Worm (Caenorhabditis elegans): ENCODE data around the gene M02B7.2.

Gene M02B7.2

DNA sequence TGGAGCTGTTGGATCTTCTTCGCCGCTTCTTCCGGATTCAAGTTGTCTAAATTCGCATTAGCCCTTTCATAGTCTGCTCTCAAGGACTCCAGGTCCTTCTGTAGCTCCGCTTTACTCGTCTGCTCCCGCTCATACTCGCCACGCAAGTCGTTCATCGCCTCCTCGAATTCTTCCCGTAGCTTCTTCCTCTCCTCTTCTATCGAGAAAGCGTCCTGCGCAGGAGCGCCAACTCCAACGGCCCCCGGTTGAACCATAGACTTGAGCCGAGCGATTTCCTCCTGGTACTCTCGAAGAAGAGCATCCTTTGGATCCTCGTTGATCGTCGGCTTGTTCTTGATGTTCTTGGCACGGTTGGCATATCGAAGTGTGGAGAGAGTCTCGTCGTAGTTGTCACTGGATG lies 5.9 kb upstream of the M02B7.2 start:
- TF ChIP-seq nhr-43 (tag; optimal IDR thresholded peaks at IDR 0.05; ENCODE audit: poor library complexity, severe bottlenecking) (no peak), mdl-1 (tag; optimal IDR thresholded peaks at IDR 0.05) (no peak), egl-5 (tag; optimal IDR thresholded peaks at IDR 0.05) (no peak), hmg-11 (tag; optimal IDR thresholded peaks at IDR 0.05) (no peak), ama-1 (optimal IDR thresholded peaks at IDR 0.05) (no peak), zag-1 (tag; optimal IDR thresholded peaks at IDR 0.05) (no peak), tbx-2 (tag; optimal IDR thresholded peaks at IDR 0.05) (no peak), lin-15B (tag; optimal IDR thresholded peaks at IDR 0.05) (no peak), sea-2 (GFP tag; optimal IDR thresholded peaks at IDR 0.05) (no peak), nhr-76 (tag; optimal IDR thresholded peaks at IDR 0.05) (no peak), lin-39 (tag; optimal IDR thresholded peaks at IDR 0.05) (no peak), nhr-12 (tag; optimal IDR thresholded peaks at IDR 0.05) (no peak)

ce11 chrIV:3800952-3801351 lies 2.4 kb upstream of the M02B7.2 start, which contains the start of gene osm-3:
osm-3 (minus strand) TSS chrIV:3801052.
- no peak for TF ChIP-seq ceh-16 (tag; optimal IDR thresholded peaks at IDR 0.05)

DNA sequence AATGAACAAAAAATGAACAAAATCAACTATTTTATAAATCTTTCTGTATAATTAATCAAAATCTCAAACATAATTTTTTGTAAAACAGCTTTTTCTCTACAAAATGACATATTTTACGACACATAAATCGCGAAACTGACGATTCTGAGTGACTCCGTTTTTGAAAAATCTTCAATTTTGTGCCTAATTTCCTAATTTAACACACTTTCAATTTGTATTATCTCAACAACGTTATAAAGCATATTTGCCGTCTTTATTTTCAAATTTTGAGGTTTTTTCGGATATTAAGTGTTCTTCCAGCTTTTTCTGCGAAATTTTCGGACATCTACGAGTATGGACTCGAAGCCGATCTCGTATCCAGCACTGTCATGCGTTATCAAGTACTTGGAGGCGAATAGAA lies 1.8 kb downstream of the M02B7.2 start, which contains the start of gene fbxc-47:
TSS of gene fbxc-47 (plus strand) at position 301 of the 400 bp plus-strand sequence.
- TF ChIP-seq tbx-2 (tag; optimal IDR thresholded peaks at IDR 0.05): no peak
- TF ChIP-seq ceh-82 (tag; optimal IDR thresholded peaks at IDR 0.05): no peak
- no peak for TF ChIP-seq nhr-43 (tag; optimal IDR thresholded peaks at IDR 0.05; ENCODE audit: poor library complexity, severe bottlenecking)
- no peak for TF ChIP-seq nhr-28 (tag; optimal IDR thresholded peaks at IDR 0.05)
- TF ChIP-seq lin-15B (tag; optimal IDR thresholded peaks at IDR 0.05): no peak
- no peak for TF ChIP-seq mdl-1 (tag; optimal IDR thresholded peaks at IDR 0.05)
- TF ChIP-seq aly-2 (tag; optimal IDR thresholded peaks at IDR 0.05): no peak
- TF ChIP-seq ceh-28 (tag; optimal IDR thresholded peaks at IDR 0.05): no peak
- no peak for TF ChIP-seq nhr-67 (tag; optimal IDR thresholded peaks at IDR 0.05)
- TF ChIP-seq nhr-23 (tag; optimal IDR thresholded peaks at IDR 0.05): no peak
- TF ChIP-seq ztf-4 (tag; optimal IDR thresholded peaks at IDR 0.05): no peak
- no peak for TF ChIP-seq ceh-16 (tag; optimal IDR thresholded peaks at IDR 0.05)
- TF ChIP-seq nfya-1 (tag; optimal IDR thresholded peaks at IDR 0.05; ENCODE audit: insufficient read depth): no peak
- no peak for TF ChIP-seq unc-39 (tag; optimal IDR thresholded peaks at IDR 0.05)
- TF ChIP-seq ZK546.5 (tag; optimal IDR thresholded peaks at IDR 0.05): no peak
- TF ChIP-seq lsy-12 (tag; optimal IDR thresholded peaks at IDR 0.05): no peak
- no peak for TF ChIP-seq unc-62 (GFP tag; optimal IDR thresholded peaks at IDR 0.05)

DNA sequence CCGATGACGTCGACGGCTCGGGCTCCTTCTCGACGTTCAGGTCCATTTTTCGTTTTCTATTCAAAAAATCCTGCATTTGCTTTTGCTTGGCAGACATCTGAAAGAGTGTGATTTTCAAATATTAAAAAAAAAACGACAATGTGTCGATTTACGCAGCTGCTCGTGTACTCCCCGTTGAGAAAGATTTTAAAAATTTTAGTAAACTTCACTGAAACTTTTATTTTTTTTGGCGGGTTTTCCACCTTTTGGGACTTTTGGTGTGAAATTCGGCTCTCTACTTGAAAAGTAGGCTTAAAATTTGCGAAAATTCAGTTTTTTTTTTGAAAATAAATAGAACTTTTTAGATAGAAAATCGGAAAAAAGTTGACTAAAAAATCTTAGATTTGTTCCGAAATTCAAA lies 3.7 kb downstream of the M02B7.2 start, which contains the start of gene M02B7.7:
TSS of gene M02B7.7 (minus strand) at position 101 of the 400 bp plus-strand sequence.
- TF ChIP-seq ama-1 (optimal IDR thresholded peaks at IDR 0.05) (no peak), skn-1 (tag; optimal IDR thresholded peaks at IDR 0.05) (no peak), R02D3.7 (tag; optimal IDR thresholded peaks at IDR 0.05) (no peak), pqm-1 (tag; optimal IDR thresholded peaks at IDR 0.05) (no peak), elt-1 (tag; optimal IDR thresholded peaks at IDR 0.05) (no peak), nhr-25 (tag; optimal IDR thresholded peaks at IDR 0.05) (no peak), hmg-11 (tag; optimal IDR thresholded peaks at IDR 0.05) (no peak), ceh-28 (tag; optimal IDR thresholded peaks at IDR 0.05) (no peak), nhr-77 (tag; optimal IDR thresholded peaks at IDR 0.05) (no peak), lin-15B (tag; optimal IDR thresholded peaks at IDR 0.05) (no peak), unc-62 (GFP tag; optimal IDR thresholded peaks at IDR 0.05) (no peak), unc-39 (tag; optimal IDR thresholded peaks at IDR 0.05) (no peak), ztf-4 (tag; optimal IDR thresholded peaks at IDR 0.05) (no peak)

DNA sequence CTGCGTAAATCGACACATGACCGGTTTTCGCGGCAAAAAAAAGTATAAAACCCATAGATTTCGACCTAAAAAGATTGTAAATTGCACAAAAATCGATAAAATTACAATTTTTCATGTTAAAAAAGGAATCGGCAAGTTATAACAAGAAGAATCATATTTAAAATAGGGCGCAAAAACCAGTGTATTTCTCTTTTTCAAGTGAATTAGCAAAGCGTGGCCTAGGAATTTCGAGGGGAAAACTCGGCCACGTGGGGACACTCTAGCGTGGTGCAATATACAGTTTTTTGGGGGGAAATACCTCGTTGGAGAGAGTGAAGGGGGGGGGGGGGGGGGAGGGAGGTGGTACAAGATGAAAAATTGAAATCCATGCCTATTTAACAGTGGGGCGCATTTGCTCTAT lies 4.2 kb downstream of the M02B7.2 start:
- TF ChIP-seq nhr-28 (tag; optimal IDR thresholded peaks at IDR 0.05) (no peak), R02D3.7 (tag; optimal IDR thresholded peaks at IDR 0.05) (peak; percentile 43)

DNA sequence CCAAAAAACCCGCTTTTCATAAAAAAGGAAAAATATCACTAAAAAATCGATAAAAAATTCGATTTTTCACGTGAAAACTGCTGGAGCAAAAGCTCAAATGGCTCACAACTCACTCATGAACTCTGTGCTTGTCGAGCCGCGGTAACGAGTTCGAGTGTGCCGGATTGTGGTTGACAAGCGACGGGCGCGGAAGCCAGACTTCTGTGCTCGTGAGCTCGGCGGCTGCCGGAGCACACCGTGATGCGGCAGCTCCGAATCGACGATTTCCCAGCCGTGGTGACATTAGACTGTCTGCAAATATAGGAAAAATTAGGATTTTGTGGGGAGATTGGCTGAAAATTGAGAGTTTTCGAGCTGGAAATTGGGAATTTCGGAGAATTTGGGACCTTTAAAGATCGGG lies 9.4 kb downstream of the M02B7.2 start:
- TF ChIP-seq tbx-2 (tag; optimal IDR thresholded peaks at IDR 0.05) (no peak), lin-39 (tag; optimal IDR thresholded peaks at IDR 0.05) (no peak), R02D3.7 (tag; optimal IDR thresholded peaks at IDR 0.05) (no peak), hmg-11 (tag; optimal IDR thresholded peaks at IDR 0.05) (no peak), ceh-16 (tag; optimal IDR thresholded peaks at IDR 0.05) (no peak)

Data from whole organism, L3 larva.